Worm (Caenorhabditis elegans) whole organism, L3 larva: ENCODE data around the gene srt-15.

ENCODE experiments used
- R02D3.7 ChIP-seq: fragments of 150-350 bp; optimal IDR thresholded peaks from 2 replicates; lab custom pipeline; 2014; ENCODE audit warnings: missing biosample characterization, missing genetic modification characterization
- ZK546.5 ChIP-seq: sonication (generic microtip); optimal IDR thresholded peaks from 2 replicates; lab custom pipeline; 2017; ENCODE audit warnings: missing biosample characterization, missing genetic modification characterization
- aly-2 ChIP-seq: fragments of 150-350 bp; optimal IDR thresholded peaks from 2 replicates; lab custom pipeline; 2014; ENCODE audit warnings: missing biosample characterization, missing genetic modification characterization
- ama-1 ChIP-seq: fragments of 150-350 bp; optimal IDR thresholded peaks from 2 replicates; lab custom pipeline; 2018
- ceh-16 ChIP-seq: sonication (generic microtip); optimal IDR thresholded peaks from 2 replicates; lab custom pipeline; 2017; ENCODE audit warnings: missing biosample characterization, missing genetic modification characterization
- ceh-28 ChIP-seq: fragments of 150-350 bp; optimal IDR thresholded peaks from 2 replicates; lab custom pipeline; 2014; ENCODE audit warnings: missing biosample characterization, missing genetic modification reagents, missing genetic modification characterization
- ceh-82 ChIP-seq: fragments of 150-350 bp; optimal IDR thresholded peaks from 2 replicates; lab custom pipeline; 2014; ENCODE audit warnings: missing biosample characterization, missing genetic modification characterization
- daf-12 ChIP-seq: fragments of 150-350 bp; optimal IDR thresholded peaks from 2 replicates; lab custom pipeline; 2014; ENCODE audit warnings: missing biosample characterization, missing genetic modification reagents, missing genetic modification characterization
- egl-27 ChIP-seq: sonication (generic microtip); optimal IDR thresholded peaks from 4 replicates; lab custom pipeline; 2017; ENCODE audit warnings: missing biosample characterization, missing genetic modification reagents, missing genetic modification characterization
- egl-5 ChIP-seq: fragments of 150-350 bp; optimal IDR thresholded peaks from 2 replicates; lab custom pipeline; 2017; ENCODE audit warnings: missing biosample characterization, missing genetic modification reagents, missing genetic modification characterization, inconsistent platforms
- elt-1 ChIP-seq: fragments of 150-350 bp; optimal IDR thresholded peaks from 2 replicates; lab custom pipeline; 2014; ENCODE audit warnings: missing biosample characterization, missing genetic modification characterization
- elt-2 ChIP-seq: sonication (generic microtip); optimal IDR thresholded peaks from 2 replicates; lab custom pipeline; 2016; ENCODE audit warnings: missing genetic modification reagents, mild to moderate bottlenecking, missing genetic modification characterization, missing compliant biosample characterization
- elt-3 ChIP-seq, 3 experiments: fragments of 150-350 bp in 1 of 3; sonication (generic microtip) in 2 of 3; optimal IDR thresholded peaks; 2 replicates in 2 of 3; 4 replicates in 1 of 3; lab custom pipeline; 2014 to 2017; ENCODE audit warnings: missing biosample characterization in 3 of 3, missing genetic modification characterization in 3 of 3
- eor-1 ChIP-seq, 2 experiments: fragments of 150-350 bp; optimal IDR thresholded peaks; 2 replicates each; lab custom pipeline; 2014 to 2018; ENCODE audit warnings: missing biosample characterization in 2 of 2, missing genetic modification characterization in 2 of 2
- fkh-10 ChIP-seq: sonication (generic microtip); optimal IDR thresholded peaks from 2 replicates; lab custom pipeline; 2017; ENCODE audit warnings: missing biosample characterization, missing genetic modification reagents, missing genetic modification characterization
- fkh-2 ChIP-seq: fragments of 150-350 bp; optimal IDR thresholded peaks from 2 replicates; lab custom pipeline; 2014; ENCODE audit warnings: missing biosample characterization, missing genetic modification reagents, missing genetic modification characterization
- fos-1 ChIP-seq: fragments of 150-350 bp; optimal IDR thresholded peaks from 2 replicates; lab custom pipeline; 2014; ENCODE audit warnings: missing biosample characterization, missing genetic modification characterization
- hmg-11 ChIP-seq: sonication (generic microtip); optimal IDR thresholded peaks from 2 replicates; lab custom pipeline; 2016; ENCODE audit warnings: missing genetic modification characterization, missing compliant biosample characterization
- jun-1 ChIP-seq: fragments of 150-350 bp; optimal IDR thresholded peaks from 2 replicates; lab custom pipeline; 2014; ENCODE audit warnings: missing biosample characterization, missing genetic modification reagents, missing genetic modification characterization
- lin-15B ChIP-seq: fragments of 150-350 bp; optimal IDR thresholded peaks from 2 replicates; lab custom pipeline; 2014; ENCODE audit warnings: missing biosample characterization, missing genetic modification characterization
- lin-39 ChIP-seq: fragments of 150-350 bp; optimal IDR thresholded peaks from 2 replicates; lab custom pipeline; 2018; ENCODE audit warnings: missing biosample characterization, missing genetic modification reagents, missing genetic modification characterization
- lsy-12 ChIP-seq: sonication (generic microtip); optimal IDR thresholded peaks from 2 replicates; lab custom pipeline; 2016; ENCODE audit warnings: mild to moderate bottlenecking, missing genetic modification characterization, missing compliant biosample characterization
- mdl-1 ChIP-seq: fragments of 150-350 bp; optimal IDR thresholded peaks from 2 replicates; lab custom pipeline; 2014; ENCODE audit warnings: missing biosample characterization, missing genetic modification characterization
- mml-1 ChIP-seq: fragments of 150-350 bp; sonication (generic microtip); optimal IDR thresholded peaks from 3 replicates; lab custom pipeline; 2014; ENCODE audit warnings: missing biosample characterization, missing genetic modification characterization
- nfya-1 ChIP-seq: sonication (generic microtip); optimal IDR thresholded peaks from 2 replicates; lab custom pipeline; 2017; ENCODE audit warnings: missing genetic modification characterization, mild to moderate bottlenecking, missing compliant biosample characterization, antibody characterized with exemption, moderate library complexity; ENCODE audit not compliant: insufficient read depth
- nhr-11 ChIP-seq: fragments of 150-350 bp; optimal IDR thresholded peaks from 2 replicates; lab custom pipeline; 2014; ENCODE audit warnings: missing biosample characterization, missing genetic modification characterization
- nhr-23 ChIP-seq: fragments of 150-350 bp; optimal IDR thresholded peaks from 2 replicates; lab custom pipeline; 2014; ENCODE audit warnings: missing biosample characterization, missing genetic modification reagents, missing genetic modification characterization
- nhr-237 ChIP-seq: fragments of 150-350 bp; optimal IDR thresholded peaks from 2 replicates; lab custom pipeline; 2014; ENCODE audit warnings: missing biosample characterization, missing genetic modification characterization
- nhr-25 ChIP-seq: sonication (generic microtip); optimal IDR thresholded peaks from 2 replicates; lab custom pipeline; 2017; ENCODE audit warnings: missing biosample characterization, missing genetic modification characterization
- nhr-28 ChIP-seq: fragments of 150-350 bp; optimal IDR thresholded peaks from 2 replicates; lab custom pipeline; 2014; ENCODE audit warnings: missing biosample characterization, missing genetic modification characterization
- nhr-43 ChIP-seq: sonication (generic microtip); optimal IDR thresholded peaks from 2 replicates; lab custom pipeline; 2016; ENCODE audit warnings: mild to moderate bottlenecking, missing genetic modification characterization, missing compliant biosample characterization; ENCODE audit not compliant: poor library complexity, severe bottlenecking
- nhr-76 ChIP-seq: fragments of 150-350 bp; sonication (generic microtip); optimal IDR thresholded peaks from 5 replicates; lab custom pipeline; 2014; ENCODE audit warnings: missing biosample characterization, missing genetic modification characterization
- pha-4 ChIP-seq: fragments of 150-350 bp; optimal IDR thresholded peaks from 2 replicates; lab custom pipeline; 2014; ENCODE audit warnings: missing biosample characterization, missing genetic modification reagents, missing genetic modification characterization
- sea-2 ChIP-seq: fragments of 150-350 bp; sonication (generic microtip); optimal IDR thresholded peaks from 4 replicates; lab custom pipeline; 2014; ENCODE audit warnings: missing biosample characterization, missing genetic modification reagents, missing genetic modification characterization
- skn-1 ChIP-seq: fragments of 150-350 bp; optimal IDR thresholded peaks from 2 replicates; lab custom pipeline; 2014; ENCODE audit warnings: missing biosample characterization, missing genetic modification characterization
- unc-62 ChIP-seq: fragments of 150-350 bp; sonication (generic microtip); optimal IDR thresholded peaks from 4 replicates; lab custom pipeline; 2014; ENCODE audit warnings: missing biosample characterization, missing genetic modification reagents, missing genetic modification characterization
- zag-1 ChIP-seq: fragments of 150-350 bp; optimal IDR thresholded peaks from 2 replicates; lab custom pipeline; 2014; ENCODE audit warnings: missing biosample characterization, missing genetic modification characterization
- ztf-4 ChIP-seq: fragments of 150-350 bp; optimal IDR thresholded peaks from 2 replicates; lab custom pipeline; 2014; ENCODE audit warnings: missing biosample characterization, missing genetic modification characterization

Gene srt-15

DNA sequence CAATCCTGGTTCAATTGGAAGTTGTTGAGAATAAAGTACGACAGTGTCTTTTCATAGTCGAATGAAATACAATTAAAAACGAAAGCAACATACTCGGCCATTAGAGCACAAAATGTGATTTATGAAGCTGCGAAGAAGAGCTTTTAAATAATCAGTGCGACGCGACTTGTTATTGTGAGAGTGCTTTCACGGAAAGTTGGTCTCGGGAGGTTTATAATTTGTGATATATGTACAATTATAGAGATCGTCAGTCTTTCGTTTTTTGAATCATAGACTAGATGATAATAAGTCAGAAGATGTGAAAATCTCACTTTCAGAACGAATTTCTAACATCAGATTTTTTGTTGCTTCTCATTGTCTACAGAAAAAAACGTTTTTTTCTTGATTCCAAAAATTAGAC is at the start of gene srt-15:
srt-15 (minus strand) TSS at position 101 of the 400 bp plus-strand sequence.
- TF ChIP-seq lin-15B (tag; lab: Kevin White, UChicago) (no peak), aly-2 (no peak), daf-12 (no peak), zag-1 (no peak), nhr-43 (tag; lab: Kevin White, UChicago) (no peak), sea-2 (no peak), nhr-25 (tag; lab: Kevin White, UChicago) (no peak), ZK546.5 (tag; lab: Kevin White, UChicago) (no peak), eor-1 (tag; optimal IDR thresholded peaks at IDR 0.05; lab: Kevin White, UChicago) (no peak), ama-1 (lab: Kevin White, UChicago) (no peak), hmg-11 (tag; lab: Kevin White, UChicago) (no peak), pha-4 (no peak), R02D3.7 (tag; lab: Kevin White, UChicago) (no peak)

- TF ChIP-seq unc-62 (GFP tag; lab: Kevin White, UChicago), result no peak
- no peak for TF ChIP-seq egl-5 (tag; lab: Kevin White, UChicago)
- no peak for TF ChIP-seq fkh-2 (tag; lab: Kevin White, UChicago)
- no peak for TF ChIP-seq ceh-28 (tag; lab: Kevin White, UChicago)
- TF ChIP-seq mdl-1 (tag; lab: Kevin White, UChicago), result no peak
- no peak for TF ChIP-seq aly-2
These were observed 45.5 kb upstream of the srt-15 start, which contains the start of gene str-68 for ce11 chrV:3107450-3107849. Gene str-68 (minus strand): TSS chrV:3107550.

DNA sequence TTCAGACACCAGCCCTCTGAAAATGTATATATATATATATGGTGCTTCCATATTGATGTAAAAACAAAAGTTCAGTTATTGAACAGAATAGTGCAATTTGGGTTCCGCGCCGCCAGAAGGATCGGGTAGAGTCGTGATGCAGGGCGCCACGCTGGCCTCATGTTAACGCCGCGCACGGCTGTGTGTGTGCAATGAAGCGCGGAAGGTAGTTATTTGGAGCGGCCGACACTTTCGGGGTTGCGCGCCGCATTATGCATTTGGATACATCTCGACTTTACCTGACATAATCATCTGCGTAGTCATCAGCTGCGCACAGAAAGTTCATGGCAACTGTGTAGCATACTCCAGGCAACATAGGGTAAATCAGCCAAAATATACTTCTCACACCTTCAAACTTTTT is 44.8 kb upstream of the srt-15 start:
- TF ChIP-seq aly-2, result no peak
- no peak for TF ChIP-seq lsy-12 (tag; lab: Kevin White, UChicago)
- no peak for TF ChIP-seq egl-27 (tag; lab: Kevin White, UChicago)
- no peak for TF ChIP-seq ZK546.5 (tag; lab: Kevin White, UChicago)
- TF ChIP-seq ceh-82 (tag; lab: Kevin White, UChicago), result no peak
- no peak for TF ChIP-seq lin-15B (tag; lab: Kevin White, UChicago)
- TF ChIP-seq mml-1, result no peak
- TF ChIP-seq elt-2, result no peak
- TF ChIP-seq nhr-43 (tag; lab: Kevin White, UChicago), result no peak
- no peak for TF ChIP-seq fkh-2 (tag; lab: Kevin White, UChicago)
- no peak for TF ChIP-seq ztf-4
- TF ChIP-seq nhr-28 (tag; lab: Kevin White, UChicago), result no peak

DNA sequence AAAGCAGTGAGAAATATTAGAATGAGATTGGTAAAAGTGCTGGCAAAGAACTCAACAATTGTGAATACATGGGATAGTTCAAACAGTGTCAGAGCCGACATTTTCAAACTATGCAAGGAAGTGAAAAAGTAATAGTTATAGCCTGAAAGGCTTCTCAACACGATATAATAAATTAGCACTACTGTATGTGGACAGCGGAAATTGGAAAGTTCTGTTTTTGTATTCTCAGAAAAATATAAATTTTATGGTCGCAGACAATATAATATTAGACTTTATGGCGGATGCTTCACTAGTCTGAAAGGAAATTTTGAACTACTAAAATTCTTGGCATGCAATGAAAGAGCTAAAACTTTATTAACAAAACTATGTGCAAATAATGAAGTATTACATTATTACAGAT is 43.8 kb upstream of the srt-15 start, which contains the start of gene str-69:
str-69 (minus strand) TSS at position 101 of the 400 bp plus-strand sequence.
- TF ChIP-seq zag-1 (no peak), lsy-12 (tag; lab: Kevin White, UChicago) (no peak), sea-2 (no peak), eor-1 (tag; optimal IDR thresholded peaks at IDR 0.05; lab: Kevin White, UChicago) (no peak), ceh-16 (tag; lab: Kevin White, UChicago) (no peak), lin-39 (tag; lab: Kevin White, UChicago) (no peak), fos-1 (tag; lab: Kevin White, UChicago) (no peak), mml-1 (no peak), pha-4 (no peak), nhr-43 (tag; lab: Kevin White, UChicago) (no peak), ceh-28 (tag; lab: Kevin White, UChicago) (no peak), elt-3 (tag; optimal IDR thresholded peaks at IDR 0.05; lab: Kevin White, UChicago) (no peak), nhr-28 (tag; lab: Kevin White, UChicago) (no peak), fkh-10 (GFP tag; lab: Kevin White, UChicago) (no peak), R02D3.7 (tag; lab: Kevin White, UChicago) (no peak), daf-12 (no peak)
- TF ChIP-seq, all 47 proteins: peak for 0

ce11 chrV:3104134-3104533 is 42.2 kb upstream of the srt-15 start, which contains the start of gene str-66:
Gene str-66 (minus strand): TSS chrV:3104234.
- TF ChIP-seq hmg-11 (tag; lab: Kevin White, UChicago) (no peak), elt-2 (no peak), elt-1 (tag; lab: Kevin White, UChicago) (no peak), jun-1 (tag; lab: Kevin White, UChicago) (no peak), nhr-43 (tag; lab: Kevin White, UChicago) (no peak), nhr-25 (tag; lab: Kevin White, UChicago) (no peak), nhr-28 (tag; lab: Kevin White, UChicago) (no peak), nhr-237 (no peak), elt-3 (tag; optimal IDR thresholded peaks at IDR 0.05; lab: Kevin White, UChicago) (no peak), fkh-10 (GFP tag; lab: Kevin White, UChicago) (no peak), daf-12 (no peak), nfya-1 (tag; lab: Kevin White, UChicago) (no peak), nhr-23 (tag; lab: Kevin White, UChicago) (no peak), skn-1 (tag; lab: Kevin White, UChicago) (no peak), ama-1 (lab: Kevin White, UChicago) (no peak), nhr-76 (tag; lab: Kevin White, UChicago) (no peak), nhr-11 (tag; lab: Kevin White, UChicago) (no peak)
